Worm (Caenorhabditis elegans) whole organism, L4/young adult: ENCODE results near the gene dmd-4.

Source experiments
- W03F9.2 ChIP-seq: fragments of 150-350 bp; optimal IDR thresholded peaks from 2 replicates; lab custom pipeline; 2014; ENCODE audit warnings: missing biosample characterization, missing genetic modification characterization
- dao-5 ChIP-seq: sonication (generic microtip); optimal IDR thresholded peaks from 2 replicates; lab custom pipeline; 2016; ENCODE audit warnings: missing genotype, missing genetic modification characterization, moderate library complexity, missing compliant biosample characterization
- him-1 ChIP-seq: sonication (generic microtip); optimal IDR thresholded peaks from 2 replicates; lab custom pipeline; 2016; ENCODE audit warnings: missing genotype, missing genetic modification reagents, missing genetic modification characterization, missing compliant biosample characterization

Gene dmd-4

DNA sequence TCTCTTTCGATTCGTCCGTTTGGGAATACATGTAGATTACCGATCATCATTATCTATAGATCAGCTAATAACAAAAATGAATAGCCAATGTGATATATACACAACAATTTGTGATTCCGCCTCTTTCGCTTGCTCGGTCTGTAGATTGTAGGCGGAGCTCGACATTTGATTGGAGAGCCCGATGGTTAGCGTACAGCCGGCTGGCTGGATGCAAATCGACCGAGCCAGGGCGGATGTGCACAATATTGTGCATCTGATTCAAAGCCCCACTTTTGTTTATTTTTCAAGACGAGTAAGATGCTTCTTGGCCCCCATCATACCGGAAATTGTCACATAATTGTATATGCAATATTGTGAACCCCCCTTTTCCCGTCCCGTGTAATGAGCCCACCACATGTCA lies at the start of gene dmd-4:
Gene dmd-4 (minus strand): TSS at position 101 of the 400 bp plus-strand sequence.
- TF ChIP-seq W03F9.2 (tag; lab: Kevin White, UChicago) = no peak
- no peak for TF ChIP-seq dao-5 (tag; lab: Kevin White, UChicago)

- TF ChIP-seq dao-5 (tag; lab: Kevin White, UChicago) (no peak), W03F9.2 (tag; lab: Kevin White, UChicago) (no peak), him-1 (tag; lab: Kevin White, UChicago) (no peak)
Observed at ce11 chrX:14910689-14911088, 49.0 kb upstream of the dmd-4 start.

DNA sequence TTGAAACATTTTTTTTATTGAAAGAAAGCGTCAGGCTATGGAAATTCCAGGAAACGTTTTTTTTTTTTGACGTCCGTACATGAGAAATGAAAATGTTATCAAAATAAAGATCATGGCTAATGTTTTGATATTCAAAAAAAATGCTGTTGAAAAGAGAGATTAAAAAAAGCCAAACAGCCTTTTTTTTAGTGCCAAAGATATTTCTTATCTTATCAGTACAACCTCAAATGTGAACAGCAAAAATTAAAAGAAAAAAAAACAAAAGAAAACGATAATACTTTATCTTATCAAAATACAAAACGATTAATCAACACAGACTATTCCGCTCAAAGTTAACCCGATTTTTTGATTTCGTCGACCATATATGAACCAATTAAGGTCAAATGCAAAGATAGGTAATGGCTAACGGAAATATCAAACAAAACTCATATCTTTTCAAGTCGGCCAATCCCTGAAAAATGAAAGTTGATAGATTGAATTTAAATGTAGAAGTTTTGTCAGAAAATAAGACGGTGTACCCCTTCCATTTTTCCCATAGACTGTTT lies 45.7 kb upstream of the dmd-4 start:
- TF ChIP-seq W03F9.2 (tag; lab: Kevin White, UChicago) (no peak), him-1 (tag; lab: Kevin White, UChicago) (no peak), dao-5 (tag; lab: Kevin White, UChicago) (no peak)

- no peak for TF ChIP-seq dao-5 (tag; lab: Kevin White, UChicago)
- TF ChIP-seq W03F9.2 (tag; lab: Kevin White, UChicago) = no peak
- no peak for TF ChIP-seq him-1 (tag; lab: Kevin White, UChicago)
Observed at ce11 chrX:14905161-14905560, 43.5 kb upstream of the dmd-4 start, which contains the start of gene hex-5. Gene hex-5, minus strand, starts transcription at chrX:14905261.

DNA sequence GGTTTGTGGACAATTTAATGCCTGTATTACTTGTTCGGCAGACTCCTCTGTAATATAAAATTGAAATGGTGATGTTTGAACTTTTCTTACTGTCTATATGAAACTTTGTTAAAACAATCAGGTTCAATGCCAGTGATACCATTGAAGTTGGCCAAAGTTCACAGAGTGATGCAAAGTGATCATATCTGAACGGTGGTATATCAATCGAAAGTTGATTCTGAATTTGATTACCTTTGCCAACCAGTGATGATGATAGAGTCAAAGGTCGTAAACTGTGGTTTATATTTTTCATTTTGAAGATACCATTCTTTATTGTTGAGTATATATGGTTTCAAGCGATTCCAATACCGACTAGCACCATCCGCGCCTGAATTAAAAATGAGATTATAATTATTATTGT lies 41.8 kb upstream of the dmd-4 start:
- TF ChIP-seq W03F9.2 (tag; lab: Kevin White, UChicago) = no peak
- TF ChIP-seq him-1 (tag; lab: Kevin White, UChicago) = no peak
- TF ChIP-seq dao-5 (tag; lab: Kevin White, UChicago) = no peak

DNA sequence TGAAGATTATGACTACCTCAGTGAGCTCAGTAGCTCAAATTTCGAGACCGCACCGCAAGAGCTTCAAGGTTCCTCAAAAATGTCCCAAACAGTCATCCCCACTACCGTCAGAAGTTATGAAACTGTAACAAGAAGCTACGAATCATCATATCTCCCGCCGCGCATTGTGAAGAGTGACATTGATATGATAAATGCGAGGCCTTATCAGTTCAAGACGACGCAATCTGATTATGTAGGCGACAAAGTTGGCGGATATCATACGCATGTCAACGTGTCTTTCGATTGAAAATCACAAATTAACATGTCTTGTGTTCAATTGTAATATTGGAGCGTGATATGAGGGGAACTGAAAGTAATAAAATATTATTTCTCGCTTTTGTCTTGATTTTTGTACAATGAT lies 38.8 kb upstream of the dmd-4 start:
- no peak for TF ChIP-seq W03F9.2 (tag; lab: Kevin White, UChicago)
- no peak for TF ChIP-seq dao-5 (tag; lab: Kevin White, UChicago)
- TF ChIP-seq him-1 (tag; lab: Kevin White, UChicago) = no peak

DNA sequence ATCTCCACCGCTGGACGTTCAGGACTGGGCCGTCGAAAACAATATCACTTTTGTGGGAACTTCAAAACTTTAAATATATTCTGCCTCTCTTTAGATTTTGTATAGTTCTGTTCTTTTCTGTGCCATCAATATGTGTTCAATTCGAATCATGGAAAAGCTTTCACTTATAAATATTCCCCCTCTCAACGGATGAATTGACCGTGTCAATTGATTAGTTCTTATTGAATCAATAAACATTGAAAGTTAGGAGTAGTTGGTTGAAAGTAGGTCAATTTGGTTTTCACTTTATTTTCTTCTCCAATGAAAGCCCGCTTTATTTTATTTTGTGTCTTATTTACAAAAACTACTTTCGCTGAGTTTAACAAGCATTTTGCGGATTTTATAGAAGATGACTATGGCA lies 36.6 kb upstream of the dmd-4 start, which contains the start of gene lips-8:
Gene lips-8 (plus strand): TSS at position 301 of the 400 bp plus-strand sequence.
- TF ChIP-seq him-1 (tag; lab: Kevin White, UChicago) (no peak), W03F9.2 (tag; lab: Kevin White, UChicago) (no peak), dao-5 (tag; lab: Kevin White, UChicago) (no peak)

ce11 chrX:14897192-14897591 lies 35.5 kb upstream of the dmd-4 start:
- no peak for TF ChIP-seq dao-5 (tag; lab: Kevin White, UChicago)
- no peak for TF ChIP-seq W03F9.2 (tag; lab: Kevin White, UChicago)
- TF ChIP-seq him-1 (tag; lab: Kevin White, UChicago) = no peak

DNA sequence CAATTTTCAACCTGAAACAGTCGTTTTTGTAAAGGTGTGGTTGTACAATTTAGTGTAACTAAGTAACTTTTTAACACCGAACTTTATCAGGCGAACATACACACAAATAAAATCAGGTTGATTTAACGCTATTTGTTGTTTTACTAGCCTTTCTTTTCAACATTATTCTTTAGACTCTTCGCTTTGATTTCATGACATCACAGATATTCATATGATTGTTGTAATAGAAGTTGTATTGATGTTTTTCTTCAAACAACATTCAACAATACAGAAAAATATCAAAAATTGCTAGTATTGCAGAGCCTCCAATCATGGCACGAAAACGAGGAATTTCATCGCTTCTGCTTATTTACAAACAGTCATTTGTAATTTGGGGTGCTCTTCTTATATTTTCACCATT lies 33.2 kb upstream of the dmd-4 start, which contains the start of gene nac-1:
Gene nac-1 (plus strand): TSS at position 301 of the 400 bp plus-strand sequence.
- no peak for TF ChIP-seq him-1 (tag; lab: Kevin White, UChicago)
- TF ChIP-seq dao-5 (tag; lab: Kevin White, UChicago) = no peak
- TF ChIP-seq W03F9.2 (tag; lab: Kevin White, UChicago) = no peak

DNA sequence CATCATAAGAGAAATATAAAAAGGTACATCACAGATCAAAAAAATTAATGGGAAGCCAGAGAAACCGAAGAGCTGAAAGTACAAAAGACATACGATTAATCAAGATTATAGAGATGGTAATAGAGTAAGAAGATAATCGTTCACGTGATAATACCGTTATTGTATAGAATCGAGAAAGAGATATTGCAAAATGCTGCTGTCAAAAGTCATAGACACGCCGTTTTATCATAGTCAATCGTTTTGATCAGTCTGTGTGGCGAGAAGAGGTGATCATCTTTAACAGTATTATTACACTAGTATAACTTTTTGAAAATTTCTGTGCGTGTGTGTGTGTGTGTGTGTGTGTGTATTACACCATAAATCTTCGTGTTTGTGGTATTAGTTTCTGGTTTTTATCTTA lies 32.7 kb upstream of the dmd-4 start:
- no peak for TF ChIP-seq him-1 (tag; lab: Kevin White, UChicago)
- no peak for TF ChIP-seq W03F9.2 (tag; lab: Kevin White, UChicago)
- TF ChIP-seq dao-5 (tag; lab: Kevin White, UChicago) = no peak

DNA sequence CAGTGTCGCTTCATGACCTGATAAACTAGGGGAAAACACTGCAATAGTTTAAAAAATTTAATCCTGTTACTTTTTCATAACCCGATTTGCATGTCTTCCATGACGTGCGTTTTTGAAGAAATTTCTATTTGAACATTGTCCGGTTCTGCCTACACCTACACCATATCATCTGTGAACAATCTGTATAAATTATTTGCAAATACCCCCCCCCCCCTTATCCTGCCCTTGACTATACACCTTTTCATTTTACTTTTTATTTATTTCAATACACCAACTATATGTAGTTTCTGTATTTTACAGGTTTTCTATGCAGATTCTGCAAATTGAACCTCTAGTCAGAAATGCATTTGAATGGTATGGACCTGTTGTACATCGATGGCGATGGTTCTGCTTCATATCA lies 26.5 kb upstream of the dmd-4 start, which contains the start of gene daf-6:
Gene daf-6 (plus strand): TSS at position 301 of the 400 bp plus-strand sequence.
- TF ChIP-seq him-1 (tag; lab: Kevin White, UChicago) (no peak), dao-5 (tag; lab: Kevin White, UChicago) (no peak), W03F9.2 (tag; lab: Kevin White, UChicago) (no peak)

DNA sequence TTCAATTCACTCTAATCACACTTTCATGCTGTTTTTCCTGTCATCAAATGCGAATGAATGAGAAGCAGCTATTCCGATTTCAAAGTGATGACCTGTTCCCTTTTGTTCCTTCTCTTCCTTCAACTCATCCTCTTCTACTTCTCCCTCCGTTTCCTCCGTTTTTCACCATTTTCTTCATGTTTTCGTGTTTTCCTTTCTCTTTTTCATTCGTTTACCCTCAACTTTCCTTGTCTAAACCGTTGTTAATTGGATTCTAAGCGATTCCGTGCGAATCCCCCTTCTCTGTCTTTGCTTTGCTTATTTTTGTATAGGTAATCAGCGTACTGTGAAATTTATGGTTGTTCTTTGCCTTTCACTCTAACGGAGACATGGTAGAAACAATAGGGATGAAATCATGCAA lies 24.2 kb upstream of the dmd-4 start:
- TF ChIP-seq him-1 (tag; lab: Kevin White, UChicago) (no peak), W03F9.2 (tag; lab: Kevin White, UChicago) (no peak), dao-5 (tag; lab: Kevin White, UChicago) (no peak)

ce11 chrX:14881119-14881518 lies 19.5 kb upstream of the dmd-4 start, which contains the start of gene flp-8:
Gene flp-8, plus strand, starts transcription at chrX:14881419.
- TF ChIP-seq him-1 (tag; lab: Kevin White, UChicago) (no peak), dao-5 (tag; lab: Kevin White, UChicago) (no peak), W03F9.2 (tag; lab: Kevin White, UChicago) (no peak)

- TF ChIP-seq W03F9.2 (tag; lab: Kevin White, UChicago) (no peak), dao-5 (tag; lab: Kevin White, UChicago) (no peak), him-1 (tag; lab: Kevin White, UChicago) (no peak)
Observed at ce11 chrX:14877691-14878090, 16.0 kb upstream of the dmd-4 start.
